Fruit fly (Drosophila melanogaster) whole organism, embryonic: ENCODE measurements around the gene CG6066.

Source experiments
- ATbp ChIP-seq: fragments of 200-800 bp; sonication (Bioruptor generic); optimal IDR thresholded peaks from 2 replicates; lab custom pipeline; 2017; ENCODE audit warnings: missing biosample characterization, mild to moderate bottlenecking, missing genetic modification characterization, missing genetic modification reagents
- CG10209 ChIP-seq: fragments of 200-800 bp; sonication (Bioruptor generic); optimal IDR thresholded peaks from 3 replicates; lab custom pipeline; 2017; ENCODE audit warnings: missing biosample characterization, mild to moderate bottlenecking, missing genetic modification characterization, missing genetic modification reagents
- CG10979 ChIP-seq: fragments of 200-800 bp; sonication (Bioruptor generic); optimal IDR thresholded peaks from 2 replicates; lab custom pipeline; 2018; ENCODE audit warnings: missing biosample characterization, mild to moderate bottlenecking, missing genetic modification characterization, moderate library complexity
- CG11093 ChIP-seq: fragments of 200-800 bp; sonication (Bioruptor generic); IDR thresholded peaks from 3 replicates; pipeline ENCODE4 v1.3.6; 2022; ENCODE audit warnings: missing biosample characterization, missing genetic modification characterization
- CG11560 ChIP-seq: fragments of 200-800 bp; sonication (Bioruptor generic); IDR thresholded peaks from 3 replicates; pipeline ENCODE4 v1.3.6; 2022; ENCODE audit warnings: missing biosample characterization, missing genetic modification characterization
- CG12659 ChIP-seq: fragments of 200-800 bp; sonication (Bioruptor generic); optimal IDR thresholded peaks from 3 replicates; lab custom pipeline; 2017; ENCODE audit warnings: mild to moderate bottlenecking, missing biosample characterization, missing genetic modification reagents, missing genetic modification characterization
- CG15011 ChIP-seq: fragments of 200-800 bp; sonication (Bioruptor generic); optimal IDR thresholded peaks from 3 replicates; lab custom pipeline; 2018; ENCODE audit warnings: missing biosample characterization, mild to moderate bottlenecking, missing genetic modification characterization
- CG15479 ChIP-seq: fragments of 200-800 bp; sonication (Bioruptor generic); optimal IDR thresholded peaks from 3 replicates; lab custom pipeline; 2019; ENCODE audit warnings: missing biosample characterization, mild to moderate bottlenecking, missing genetic modification characterization, moderate library complexity
- CG16863 ChIP-seq: fragments of 200-800 bp; sonication (Bioruptor generic); optimal IDR thresholded peaks from 3 replicates; lab custom pipeline; 2016; ENCODE audit warnings: missing biosample characterization, missing genetic modification characterization
- CG17359 ChIP-seq: fragments of 200-800 bp; sonication (Bioruptor generic); optimal IDR thresholded peaks from 3 replicates; lab custom pipeline; 2018; ENCODE audit warnings: missing biosample characterization, mild to moderate bottlenecking, missing genetic modification characterization, moderate library complexity
- CG17802 ChIP-seq: fragments of 200-800 bp; sonication (Bioruptor generic); optimal IDR thresholded peaks from 2 replicates; lab custom pipeline; 2018; ENCODE audit warnings: missing biosample characterization, mild to moderate bottlenecking, missing genetic modification characterization, moderate library complexity
- CG1792 ChIP-seq: fragments of 200-800 bp; sonication (Bioruptor generic); optimal IDR thresholded peaks from 2 replicates; lab custom pipeline; 2016; ENCODE audit warnings: missing biosample characterization, missing genetic modification characterization
- CG18262 ChIP-seq: fragments of 200-800 bp; optimal IDR thresholded peaks from 3 replicates; lab custom pipeline; 2019; ENCODE audit warnings: missing biosample characterization, mild to moderate bottlenecking, missing genetic modification characterization, moderate library complexity
- CG32532 ChIP-seq: fragments of 200-800 bp; sonication (Bioruptor generic); IDR thresholded peaks from 2 replicates; pipeline ENCODE4 v1.3.6; 2022; ENCODE audit warnings: missing biosample characterization, missing genetic modification characterization
- CG34224 ChIP-seq: fragments of 200-800 bp; sonication (Bioruptor generic); IDR thresholded peaks from 3 replicates; pipeline ENCODE4 v1.3.6; 2022; ENCODE audit warnings: missing biosample characterization, missing genetic modification characterization; ENCODE audit not compliant: partially characterized antibody
- CG34376 ChIP-seq: fragments of 200-800 bp; sonication (Bioruptor generic); optimal IDR thresholded peaks from 2 replicates; lab custom pipeline; 2018; ENCODE audit warnings: missing biosample characterization, mild to moderate bottlenecking, missing genetic modification characterization
- CG5953 ChIP-seq: fragments of 200-800 bp; sonication (Bioruptor generic); IDR thresholded peaks from 2 replicates; pipeline ENCODE4 v1.3.6; 2022; ENCODE audit warnings: missing biosample characterization, missing genetic modification characterization
- CG8290 ChIP-seq, 3 experiments: fragments of 200-800 bp; sonication (Bioruptor generic); optimal IDR thresholded peaks; 2 replicates each; lab custom pipeline; 2016 to 2019; ENCODE audit warnings: missing biosample characterization in 3 of 3, missing genetic modification characterization in 3 of 3, mild to moderate bottlenecking in 2 of 3, moderate library complexity in 1 of 3
- CG8924 ChIP-seq: fragments of 200-800 bp; optimal IDR thresholded peaks from 3 replicates; lab custom pipeline; 2019; ENCODE audit warnings: missing biosample characterization, mild to moderate bottlenecking, missing genetic modification characterization, moderate library complexity
- Deaf1 ChIP-seq: fragments of 200-800 bp; optimal IDR thresholded peaks from 3 replicates; lab custom pipeline; 2019; ENCODE audit warnings: missing biosample characterization, mild to moderate bottlenecking, missing genetic modification characterization, moderate library complexity
- Hr3 ChIP-seq: fragments of 200-800 bp; sonication (Bioruptor generic); optimal IDR thresholded peaks from 3 replicates; lab custom pipeline; 2016; ENCODE audit warnings: missing biosample characterization, missing genetic modification characterization
- Hr51 ChIP-seq, 2 experiments: fragments of 200-800 bp; sonication (Bioruptor generic); optimal IDR thresholded peaks; 2 replicates in 1 of 2; 3 replicates in 1 of 2; lab custom pipeline; 2016 to 2018; ENCODE audit warnings: missing biosample characterization in 2 of 2, missing genetic modification characterization in 2 of 2, mild to moderate bottlenecking in 1 of 2, moderate library complexity in 1 of 2
- Hr78 ChIP-seq, 2 experiments: fragments of 200-800 bp in 1 of 2; fragments of >200 bp in 1 of 2; sonication (Bioruptor generic) in 1 of 2; optimal IDR thresholded peaks; 2 replicates each; lab custom pipeline; 2017 to 2019; ENCODE audit warnings: missing biosample characterization in 2 of 2, missing genetic modification characterization in 2 of 2, mild to moderate bottlenecking in 1 of 2, moderate library complexity in 1 of 2
- Hsf ChIP-seq: fragments of 200-800 bp; sonication (Bioruptor generic); optimal IDR thresholded peaks from 3 replicates; lab custom pipeline; 2016; ENCODE audit warnings: missing biosample characterization, missing genetic modification characterization
- PHDP ChIP-seq: fragments of 200-800 bp; sonication (Bioruptor generic); optimal IDR thresholded peaks from 3 replicates; lab custom pipeline; 2018; ENCODE audit warnings: missing biosample characterization, mild to moderate bottlenecking, missing genetic modification characterization, moderate library complexity
- Poxn ChIP-seq: fragments of 200-800 bp; sonication (Bioruptor generic); IDR thresholded peaks from 2 replicates; pipeline ENCODE4 v1.3.6; 2022; ENCODE audit warnings: missing biosample characterization, missing genetic modification characterization
- Side ChIP-seq: fragments of 200-800 bp; sonication (Bioruptor generic); optimal IDR thresholded peaks from 2 replicates; lab custom pipeline; 2016; ENCODE audit warnings: missing biosample characterization, missing genetic modification characterization
- Sin3A ChIP-seq: fragments of >200 bp; optimal IDR thresholded peaks from 2 replicates; lab custom pipeline; 2018
- Sox102F ChIP-seq: fragments of 200-800 bp; sonication (Bioruptor generic); optimal IDR thresholded peaks from 2 replicates; lab custom pipeline; 2018; ENCODE audit warnings: missing biosample characterization, mild to moderate bottlenecking, missing genetic modification characterization, moderate library complexity
- Tbp ChIP-seq: fragments of >200 bp; optimal IDR thresholded peaks from 2 replicates; lab custom pipeline; 2018; ENCODE audit warnings: missing biosample characterization, missing genetic modification characterization
- Trl ChIP-seq, 3 experiments: fragments of >200 bp in 2 of 3; fragments of 200-800 bp in 1 of 3; sonication (Bioruptor generic) in 1 of 3; optimal IDR thresholded peaks; 2 replicates in 1 of 3; 3 replicates in 2 of 3; lab custom pipeline; 2016 to 2017; ENCODE audit warnings: missing biosample characterization in 1 of 3, missing genetic modification characterization in 1 of 3
- Xrp1 ChIP-seq: fragments of 200-800 bp; sonication (Bioruptor generic); IDR thresholded peaks from 2 replicates; pipeline ENCODE4 v1.3.6; 2022; ENCODE audit warnings: missing biosample characterization, missing genetic modification characterization
- ab ChIP-seq: fragments of 200-800 bp; sonication (Bioruptor generic); optimal IDR thresholded peaks from 2 replicates; lab custom pipeline; 2016; ENCODE audit warnings: missing biosample characterization, missing genetic modification characterization
- cg ChIP-seq: fragments of 200-800 bp; sonication (Bioruptor generic); optimal IDR thresholded peaks from 3 replicates; lab custom pipeline; 2019; ENCODE audit warnings: missing biosample characterization, mild to moderate bottlenecking, missing genetic modification characterization, moderate library complexity
- cwo ChIP-seq: fragments of 200-800 bp; sonication (Bioruptor generic); optimal IDR thresholded peaks from 3 replicates; lab custom pipeline; 2017; ENCODE audit warnings: missing biosample characterization, missing genetic modification characterization, mild to moderate bottlenecking, moderate library complexity, missing genetic modification reagents
- dimm ChIP-seq: fragments of 200-800 bp; sonication (Bioruptor generic); IDR thresholded peaks from 2 replicates; pipeline ENCODE4 v1.3.6; 2022; ENCODE audit warnings: missing biosample characterization, missing genetic modification characterization
- disco-r ChIP-seq: fragments of 200-800 bp; sonication (Bioruptor generic); optimal IDR thresholded peaks from 2 replicates; lab custom pipeline; 2016; ENCODE audit warnings: missing biosample characterization, missing genetic modification characterization
- fd3F ChIP-seq: fragments of 200-800 bp; sonication (Bioruptor generic); optimal IDR thresholded peaks from 2 replicates; lab custom pipeline; 2018; ENCODE audit warnings: missing biosample characterization, mild to moderate bottlenecking, missing genetic modification characterization, moderate library complexity
- grau ChIP-seq: fragments of 200-800 bp; optimal IDR thresholded peaks from 3 replicates; lab custom pipeline; 2019; ENCODE audit warnings: missing biosample characterization, mild to moderate bottlenecking, missing genetic modification characterization, moderate library complexity
- gsb ChIP-seq: fragments of 200-800 bp; sonication (Bioruptor generic); IDR thresholded peaks from 2 replicates; pipeline ENCODE4 v1.3.6; 2022; ENCODE audit warnings: missing biosample characterization, missing genetic modification characterization
- ind ChIP-seq: fragments of 200-800 bp; sonication (Bioruptor generic); optimal IDR thresholded peaks from 3 replicates; lab custom pipeline; 2016; ENCODE audit warnings: missing biosample characterization, missing genetic modification characterization
- klu ChIP-seq: fragments of 200-800 bp; sonication (Bioruptor generic); IDR thresholded peaks from 2 replicates; pipeline ENCODE4 v1.3.6; 2022; ENCODE audit warnings: missing biosample characterization, missing genetic modification characterization
- lilli ChIP-seq: fragments of 200-800 bp; sonication (Bioruptor generic); optimal IDR thresholded peaks from 3 replicates; lab custom pipeline; 2016; ENCODE audit warnings: missing biosample characterization, missing genetic modification characterization
- nmo ChIP-seq: fragments of 200-800 bp; sonication (Bioruptor generic); optimal IDR thresholded peaks from 2 replicates; lab custom pipeline; 2018; ENCODE audit warnings: missing biosample characterization, mild to moderate bottlenecking, missing genetic modification characterization, moderate library complexity
- pros ChIP-seq: fragments of 200-800 bp; sonication (Bioruptor generic); optimal IDR thresholded peaks from 3 replicates; lab custom pipeline; 2019; ENCODE audit warnings: missing biosample characterization, mild to moderate bottlenecking, missing genetic modification characterization, moderate library complexity
- sim ChIP-seq: fragments of 200-800 bp; sonication (Bioruptor generic); IDR thresholded peaks from 2 replicates; pipeline ENCODE4 v1.3.6; 2022; ENCODE audit warnings: missing biosample characterization, missing genetic modification characterization
- slp2 ChIP-seq: fragments of 200-800 bp; sonication (Bioruptor generic); optimal IDR thresholded peaks from 2 replicates; lab custom pipeline; 2016; ENCODE audit warnings: missing biosample characterization, missing genetic modification characterization
- so ChIP-seq: fragments of 200-800 bp; sonication (Bioruptor generic); IDR thresholded peaks from 3 replicates; pipeline ENCODE4 v1.3.6; 2022; ENCODE audit warnings: missing biosample characterization, missing genetic modification characterization
- ssp ChIP-seq: fragments of 200-800 bp; sonication (Bioruptor generic); IDR thresholded peaks from 2 replicates; pipeline ENCODE4 v1.3.6; 2022; ENCODE audit warnings: missing biosample characterization, missing genetic modification characterization
- tap ChIP-seq: fragments of 200-800 bp; optimal IDR thresholded peaks from 3 replicates; lab custom pipeline; 2019; ENCODE audit warnings: missing biosample characterization, mild to moderate bottlenecking, missing genetic modification characterization, moderate library complexity
- tin ChIP-seq: fragments of 200-800 bp; sonication (Bioruptor generic); optimal IDR thresholded peaks from 3 replicates; lab custom pipeline; 2016; ENCODE audit warnings: missing biosample characterization, missing genetic modification characterization

CG6066 gene

DNA sequence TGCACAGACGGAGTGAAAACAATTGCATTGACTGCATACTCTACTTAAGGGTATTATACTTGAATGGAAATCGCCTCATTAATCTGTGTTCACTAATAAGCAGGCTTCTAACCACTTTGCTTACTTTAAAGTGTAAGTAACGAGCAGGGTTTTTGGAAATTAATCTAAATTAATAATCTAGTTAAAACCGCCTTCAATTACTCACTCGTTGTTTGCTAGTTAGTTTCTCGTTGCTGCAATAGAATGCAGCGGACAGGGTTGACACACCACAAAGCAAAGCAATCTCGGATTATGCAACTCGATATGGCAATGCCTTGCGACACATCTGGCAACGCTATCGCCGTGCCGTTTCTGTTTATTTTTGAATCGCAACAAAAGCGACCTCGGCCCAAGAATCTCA, 23.5 kb upstream of the CG6066 start:
- no peak for TF ChIP-seq Xrp1 (GFP tag; lab: Robert Waterston, UW)
- peak in 1 of 2 experiments; percentile 21 for TF ChIP-seq Hr78 (GFP tag; optimal IDR thresholded peaks at IDR 0.05; lab: Kevin White, UChicago)
- TF ChIP-seq CG17802 (tag; lab: Kevin White, UChicago), result no peak
- peak; percentile 17 for TF ChIP-seq CG18262 (tag; lab: Kevin White, UChicago)
- no peak for TF ChIP-seq disco-r (GFP tag; lab: Kevin White, UChicago)
- TF ChIP-seq slp2 (GFP tag; lab: Kevin White, UChicago), result no peak
- TF ChIP-seq Deaf1 (tag; lab: Kevin White, UChicago), result no peak
- peak; percentile 20 for TF ChIP-seq nmo (GFP tag; lab: Kevin White, UChicago)
- TF ChIP-seq CG15479 (GFP tag; lab: Kevin White, UChicago), result no peak
- TF ChIP-seq CG1792, result no peak
- no peak for TF ChIP-seq CG34224 (GFP tag; lab: Robert Waterston, UW)
- TF ChIP-seq CG8290 (GFP tag; optimal IDR thresholded peaks at IDR 0.05; lab: Kevin White, UChicago), result peak; percentile 17
- no peak for TF ChIP-seq CG8290 (tag; optimal IDR thresholded peaks at IDR 0.05; lab: Kevin White, UChicago)
- no peak for TF ChIP-seq Hsf (GFP tag; lab: Kevin White, UChicago)
- TF ChIP-seq klu, result no peak
- peak; percentile 10 for TF ChIP-seq CG10979 (tag; lab: Kevin White, UChicago)
- no peak for TF ChIP-seq CG10209 (GFP tag; lab: Kevin White, UChicago)
- TF ChIP-seq dimm, result no peak
- TF ChIP-seq Hr51 (GFP tag; optimal IDR thresholded peaks at IDR 0.05; lab: Kevin White, UChicago), result peak in 1 of 2 experiments; percentile 1
- TF ChIP-seq sim (GFP tag; lab: Robert Waterston, UW), result no peak
- no peak for TF ChIP-seq tin (GFP tag; lab: Kevin White, UChicago)
- TF ChIP-seq Tbp (GFP tag; lab: Kevin White, UChicago), result no peak
- no peak for TF ChIP-seq CG34376
- no peak for TF ChIP-seq Sin3A (lab: Kevin White, UChicago)
- no peak for TF ChIP-seq ab (GFP tag; lab: Kevin White, UChicago)
- TF ChIP-seq Poxn (GFP tag; lab: Robert Waterston, UW), result no peak
- no peak for TF ChIP-seq so (GFP tag; lab: Robert Waterston, UW)
- peak; percentile 15 for TF ChIP-seq CG17359
- no peak for TF ChIP-seq Trl (optimal IDR thresholded peaks at IDR 0.05; lab: Kevin White, UChicago)
- no peak for TF ChIP-seq Trl (GFP tag; optimal IDR thresholded peaks at IDR 0.05; lab: Kevin White, UChicago)
- no peak for TF ChIP-seq CG16863 (GFP tag; lab: Kevin White, UChicago)
- no peak for TF ChIP-seq lilli (GFP tag; lab: Kevin White, UChicago)
- TF ChIP-seq CG8924, result no peak
- peak; percentile 31 for TF ChIP-seq Sox102F (GFP tag; lab: Kevin White, UChicago)
- no peak for TF ChIP-seq fd3F
- no peak for TF ChIP-seq ssp (GFP tag; lab: Robert Waterston, UW)
- TF ChIP-seq CG15011 (GFP tag; lab: Kevin White, UChicago), result no peak
- TF ChIP-seq CG11093 (GFP tag; lab: Robert Waterston, UW), result no peak
- no peak for TF ChIP-seq Side (GFP tag; lab: Kevin White, UChicago)
- TF ChIP-seq ind, result no peak
- no peak for TF ChIP-seq CG11560
- no peak for TF ChIP-seq cg
- TF ChIP-seq PHDP (tag; lab: Kevin White, UChicago), result no peak
- TF ChIP-seq CG32532 (GFP tag; lab: Robert Waterston, UW), result no peak
- no peak for TF ChIP-seq grau (tag; lab: Kevin White, UChicago)
- TF ChIP-seq cwo (GFP tag; lab: Kevin White, UChicago), result no peak
- TF ChIP-seq CG5953, result no peak
- no peak for TF ChIP-seq pros (GFP tag; lab: Kevin White, UChicago)
- TF ChIP-seq tap (tag; lab: Kevin White, UChicago), result no peak
- no peak for TF ChIP-seq Hr3 (GFP tag; lab: Kevin White, UChicago)
- no peak for TF ChIP-seq CG12659
- TF ChIP-seq gsb (GFP tag; lab: Robert Waterston, UW), result no peak
- peak; percentile 7 for TF ChIP-seq ATbp (GFP tag; lab: Kevin White, UChicago)
